Worm (Caenorhabditis elegans): ENCODE measurements around the gene daf-22.
A peak's percentile ranks its signal among the peaks of the same experiment; 100 is the strongest.

DNA sequence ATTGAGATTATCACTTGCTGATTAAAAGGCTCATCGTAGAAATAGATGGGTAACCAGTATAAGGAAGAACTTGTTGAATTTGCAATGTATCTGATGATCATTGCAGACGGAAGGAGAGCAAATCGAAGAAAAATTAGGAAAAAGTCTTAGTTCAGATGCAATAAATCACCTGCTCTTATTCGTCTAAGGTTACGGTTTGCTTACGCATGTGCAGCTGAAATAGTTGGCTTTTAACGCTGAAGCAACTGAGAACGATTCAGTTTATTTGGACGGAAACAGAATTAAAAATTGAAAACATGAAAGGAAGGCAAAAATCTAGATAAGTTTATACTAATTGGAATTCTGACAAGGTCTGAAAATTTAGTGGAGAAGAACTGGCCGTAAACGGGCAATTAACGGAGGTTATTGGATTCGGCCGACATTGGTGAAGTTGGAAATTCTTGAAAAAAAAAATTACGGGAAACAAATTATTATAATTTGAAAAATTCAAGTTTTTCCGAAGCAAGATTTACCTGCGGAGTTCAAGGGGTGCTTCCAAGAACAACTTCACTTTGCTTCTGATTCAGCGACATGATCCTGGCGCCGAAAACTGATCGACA lies 27.4 kb upstream of the daf-22 start, which contains the start of the genes sre-35 and sre-33:
- TF ChIP-seq ztf-11 (tag; optimal IDR thresholded peaks at IDR 0.05) (no peak), pha-4 (GFP tag; IDR thresholded peaks at IDR 0.05) (no peak), pha-4 (tag; optimal IDR thresholded peaks at IDR 0.05) (no peak), Y48G9A.11 (GFP tag; IDR thresholded peaks at IDR 0.05) (no peak), aly-2 (tag; optimal IDR thresholded peaks at IDR 0.05) (no peak), lim-7 (GFP tag; IDR thresholded peaks at IDR 0.05) (no peak), tag-97 (GFP tag; IDR thresholded peaks at IDR 0.05) (no peak), nhr-48 (tag; optimal IDR thresholded peaks at IDR 0.05) (no peak), aha-1 (tag) (peak; percentile 81), lin-13 (GFP tag; optimal IDR thresholded peaks at IDR 0.05) (no peak), egl-27 (tag; optimal IDR thresholded peaks at IDR 0.05) (no peak), mdl-1 (tag; optimal IDR thresholded peaks at IDR 0.05) (no peak), zfp-2 (tag; optimal IDR thresholded peaks at IDR 0.05) (no peak), ceh-44 (GFP tag; IDR thresholded peaks at IDR 0.05) (no peak), madf-5 (GFP tag; IDR thresholded peaks at IDR 0.05) (no peak)

All from whole organism, L4 larva.